Fruit fly (Drosophila melanogaster) whole organism, prepupa: ENCODE measurements around the gene CG10898.

Source experiments
- CG11294 ChIP-seq: fragments of 200-800 bp; sonication (Bioruptor generic); IDR thresholded peaks from 2 replicates; pipeline ENCODE4 v1.3.6; 2022; ENCODE audit warnings: missing biosample characterization, missing genetic modification characterization
- CG11762 ChIP-seq: fragments of 200-800 bp; sonication (Bioruptor generic); optimal IDR thresholded peaks from 3 replicates; lab custom pipeline; 2016; ENCODE audit warnings: missing biosample characterization, missing genetic modification characterization; ENCODE audit not compliant: insufficient read depth
- CG11902 ChIP-seq: fragments of 200-800 bp; sonication (Bioruptor generic); optimal IDR thresholded peaks from 3 replicates; lab custom pipeline; 2016; ENCODE audit warnings: missing biosample characterization, missing genetic modification characterization
- CG1621 ChIP-seq: fragments of 200-800 bp; sonication (Bioruptor generic); optimal IDR thresholded peaks from 3 replicates; lab custom pipeline; 2018; ENCODE audit warnings: missing biosample characterization, mild to moderate bottlenecking, missing genetic modification characterization
- CG16779 ChIP-seq: fragments of 200-800 bp; sonication (Bioruptor generic); optimal IDR thresholded peaks from 3 replicates; lab custom pipeline; 2017; ENCODE audit warnings: missing biosample characterization, mild to moderate bottlenecking, missing genetic modification characterization
- CG3032 ChIP-seq: fragments of 200-800 bp; optimal IDR thresholded peaks from 2 replicates; lab custom pipeline; 2019; ENCODE audit warnings: missing biosample characterization, mild to moderate bottlenecking, missing genetic modification characterization, moderate library complexity
- CG34406 ChIP-seq: fragments of 200-800 bp; sonication (Bioruptor generic); optimal IDR thresholded peaks from 3 replicates; lab custom pipeline; 2016; ENCODE audit warnings: missing biosample characterization, missing genetic modification characterization
- CG6276 ChIP-seq: fragments of 200-800 bp; sonication (Bioruptor generic); optimal IDR thresholded peaks from 2 replicates; lab custom pipeline; 2017; ENCODE audit warnings: missing biosample characterization, mild to moderate bottlenecking, missing genetic modification characterization
- CG6792 ChIP-seq: fragments of 200-800 bp; sonication (Bioruptor generic); optimal IDR thresholded peaks from 3 replicates; lab custom pipeline; 2016; ENCODE audit warnings: missing biosample characterization, missing genetic modification characterization
- CG6808 ChIP-seq: fragments of 200-800 bp; sonication (Bioruptor generic); optimal IDR thresholded peaks from 3 replicates; lab custom pipeline; 2017; ENCODE audit warnings: missing biosample characterization, missing genetic modification characterization, mild to moderate bottlenecking, moderate library complexity, missing genetic modification reagents
- CG7368 ChIP-seq: fragments of 200-800 bp; sonication (Bioruptor generic); optimal IDR thresholded peaks from 3 replicates; lab custom pipeline; 2016; ENCODE audit warnings: missing biosample characterization, missing genetic modification characterization
- CG8119 ChIP-seq: fragments of 200-800 bp; sonication (Bioruptor generic); IDR thresholded peaks from 3 replicates; pipeline ENCODE4 v1.3.6; 2022; ENCODE audit warnings: missing biosample characterization, missing genetic modification characterization
- CG8632 ChIP-seq: fragments of 200-800 bp; sonication (Bioruptor generic); optimal IDR thresholded peaks from 3 replicates; lab custom pipeline; 2016; ENCODE audit warnings: missing biosample characterization, missing genetic modification characterization
- Ets21C ChIP-seq: fragments of 200-800 bp; sonication (Bioruptor generic); optimal IDR thresholded peaks from 3 replicates; lab custom pipeline; 2016; ENCODE audit warnings: missing biosample characterization, missing genetic modification characterization
- Ets96B ChIP-seq: fragments of 200-800 bp; optimal IDR thresholded peaks from 2 replicates; lab custom pipeline; 2019; ENCODE audit warnings: missing biosample characterization, mild to moderate bottlenecking, missing genetic modification characterization, moderate library complexity
- Gug ChIP-seq: fragments of 200-800 bp; sonication (Bioruptor generic); IDR thresholded peaks from 2 replicates; pipeline ENCODE4 v1.3.6; 2022; ENCODE audit warnings: missing biosample characterization, missing genetic modification characterization
- Hr38 ChIP-seq: sonication (Bioruptor generic); optimal IDR thresholded peaks from 2 replicates; lab custom pipeline; 2016; ENCODE audit warnings: missing biosample characterization, missing genetic modification characterization
- Hr4 ChIP-seq: fragments of 200-800 bp; sonication (Bioruptor generic); optimal IDR thresholded peaks from 3 replicates; lab custom pipeline; 2016; ENCODE audit warnings: missing biosample characterization, missing genetic modification characterization
- Lpt ChIP-seq: fragments of 200-800 bp; sonication (Bioruptor generic); optimal IDR thresholded peaks from 3 replicates; lab custom pipeline; 2016; ENCODE audit warnings: missing biosample characterization, missing genetic modification characterization
- OdsH ChIP-seq: fragments of 200-800 bp; sonication (Bioruptor generic); optimal IDR thresholded peaks from 3 replicates; lab custom pipeline; 2016; ENCODE audit warnings: missing biosample characterization, missing genetic modification characterization
- Smox ChIP-seq: fragments of 200-800 bp; sonication (Bioruptor generic); optimal IDR thresholded peaks from 3 replicates; lab custom pipeline; 2016; ENCODE audit warnings: missing biosample characterization, missing genetic modification characterization
- Sox15 ChIP-seq: fragments of 200-800 bp; sonication (Bioruptor generic); optimal IDR thresholded peaks from 3 replicates; lab custom pipeline; 2016; ENCODE audit warnings: missing biosample characterization, missing genetic modification characterization
- acj6 ChIP-seq: fragments of 200-800 bp; sonication (Bioruptor generic); optimal IDR thresholded peaks from 3 replicates; lab custom pipeline; 2016; ENCODE audit warnings: missing biosample characterization, missing genetic modification characterization
- cyc ChIP-seq: fragments of 200-800 bp; sonication (Bioruptor generic); optimal IDR thresholded peaks from 3 replicates; lab custom pipeline; 2016; ENCODE audit warnings: missing biosample characterization, missing genetic modification characterization
- dac ChIP-seq: fragments of 200-800 bp; sonication (Bioruptor generic); optimal IDR thresholded peaks from 2 replicates; lab custom pipeline; 2017; ENCODE audit warnings: missing biosample characterization, mild to moderate bottlenecking, missing genetic modification characterization
- dsx ChIP-seq: fragments of 200-800 bp; optimal IDR thresholded peaks from 3 replicates; lab custom pipeline; 2019; ENCODE audit warnings: missing biosample characterization, mild to moderate bottlenecking, missing genetic modification characterization, moderate library complexity; ENCODE audit not compliant: poor library complexity, severe bottlenecking
- esn ChIP-seq: fragments of 200-800 bp; sonication (Bioruptor generic); optimal IDR thresholded peaks from 2 replicates; lab custom pipeline; 2016; ENCODE audit warnings: missing biosample characterization, mild to moderate bottlenecking, missing genetic modification characterization, moderate library complexity
- fd85E ChIP-seq: fragments of 200-800 bp; sonication (Bioruptor generic); optimal IDR thresholded peaks from 3 replicates; lab custom pipeline; 2016; ENCODE audit warnings: missing biosample characterization, missing genetic modification characterization
- fkh ChIP-seq: fragments of 200-800 bp; sonication (Bioruptor generic); optimal IDR thresholded peaks from 3 replicates; lab custom pipeline; 2017; ENCODE audit warnings: missing biosample characterization, mild to moderate bottlenecking, missing genetic modification characterization, moderate library complexity
- lz ChIP-seq: fragments of 200-800 bp; sonication (Bioruptor generic); optimal IDR thresholded peaks from 3 replicates; lab custom pipeline; 2016; ENCODE audit warnings: missing biosample characterization, missing genetic modification characterization
- pdm3 ChIP-seq: fragments of 200-800 bp; sonication (Bioruptor generic); optimal IDR thresholded peaks from 3 replicates; lab custom pipeline; 2016; ENCODE audit warnings: missing biosample characterization, missing genetic modification characterization
- svp ChIP-seq: fragments of 200-800 bp; sonication (Bioruptor generic); peaks from one replicate; lab custom pipeline; 2016; ENCODE audit warnings: missing biosample characterization, missing genetic modification characterization
- vri ChIP-seq: fragments of 200-800 bp; sonication (Bioruptor generic); optimal IDR thresholded peaks from 3 replicates; lab custom pipeline; 2016; ENCODE audit warnings: missing biosample characterization, mild to moderate bottlenecking, missing genetic modification characterization

Gene CG10898

dm6 chr3R:11551071-11551470 is 6.5 kb upstream of the CG10898 start:
- TF ChIP-seq CG7368 (GFP tag; lab: Kevin White, UChicago), result no peak
- TF ChIP-seq Hr4, result no peak
- TF ChIP-seq acj6 (GFP tag; lab: Kevin White, UChicago), result no peak
- no peak for TF ChIP-seq svp (GFP tag; lab: Kevin White, UChicago)
- TF ChIP-seq CG3032 (tag; lab: Kevin White, UChicago), result no peak
- no peak for TF ChIP-seq fkh (GFP tag; lab: Kevin White, UChicago)
- no peak for TF ChIP-seq CG11762
- TF ChIP-seq CG6808, result no peak

- no peak for TF ChIP-seq Ets96B (tag; lab: Kevin White, UChicago)
- TF ChIP-seq fd85E (GFP tag; lab: Kevin White, UChicago), result no peak
- TF ChIP-seq CG8632, result no peak
- TF ChIP-seq CG11902 (GFP tag; lab: Kevin White, UChicago), result no peak
- TF ChIP-seq Lpt (GFP tag; lab: Kevin White, UChicago), result no peak
- no peak for TF ChIP-seq OdsH (GFP tag; lab: Kevin White, UChicago)
- no peak for TF ChIP-seq CG11294 (GFP tag; lab: Robert Waterston, UW)
- no peak for TF ChIP-seq Ets21C (GFP tag; lab: Kevin White, UChicago)
- no peak for TF ChIP-seq fkh (GFP tag; lab: Kevin White, UChicago)
- TF ChIP-seq esn (GFP tag; lab: Kevin White, UChicago), result no peak
- no peak for TF ChIP-seq CG11762
- no peak for TF ChIP-seq dsx
- TF ChIP-seq CG16779 (tag; lab: Kevin White, UChicago), result no peak
- no peak for TF ChIP-seq acj6 (GFP tag; lab: Kevin White, UChicago)
- TF ChIP-seq cyc (GFP tag; lab: Kevin White, UChicago), result no peak
- TF ChIP-seq, all 60 proteins: peak for 0
Measured at dm6 chr3R:11553845-11554244, 3.7 kb upstream of the CG10898 start, which contains the start of gene CG14708. Gene CG14708, plus strand, starts transcription at chr3R:11554145.

dm6 chr3R:11554982-11555381 is 2.6 kb upstream of the CG10898 start:
- TF ChIP-seq CG7368 (GFP tag; lab: Kevin White, UChicago) (no peak), dac (GFP tag; lab: Kevin White, UChicago) (no peak), Hr38 (GFP tag; lab: Kevin White, UChicago) (no peak), pdm3 (GFP tag; lab: Kevin White, UChicago) (no peak), CG6792 (GFP tag; lab: Kevin White, UChicago) (no peak), cyc (GFP tag; lab: Kevin White, UChicago) (no peak), Lpt (GFP tag; lab: Kevin White, UChicago) (no peak), lz (GFP tag; lab: Kevin White, UChicago) (no peak), CG1621 (no peak), esn (GFP tag; lab: Kevin White, UChicago) (no peak), Sox15 (GFP tag; lab: Kevin White, UChicago) (no peak), CG11902 (GFP tag; lab: Kevin White, UChicago) (no peak), Smox (GFP tag; lab: Kevin White, UChicago) (no peak), CG34406 (GFP tag; lab: Kevin White, UChicago) (no peak), CG6276 (GFP tag; lab: Kevin White, UChicago) (no peak), CG8119 (GFP tag; lab: Robert Waterston, UW) (no peak), Gug (GFP tag; lab: Robert Waterston, UW) (no peak)
- TF ChIP-seq, all 60 proteins: peak for 0

- no peak for TF ChIP-seq vri (GFP tag; lab: Kevin White, UChicago)
- TF ChIP-seq, all 60 proteins: peak for 0
Measured at dm6 chr3R:11561648-11562047, 4.1 kb downstream of the CG10898 start.
